1 fruit fly cellular context compared by ENCODE assay signal in the genomic region with DNA sequence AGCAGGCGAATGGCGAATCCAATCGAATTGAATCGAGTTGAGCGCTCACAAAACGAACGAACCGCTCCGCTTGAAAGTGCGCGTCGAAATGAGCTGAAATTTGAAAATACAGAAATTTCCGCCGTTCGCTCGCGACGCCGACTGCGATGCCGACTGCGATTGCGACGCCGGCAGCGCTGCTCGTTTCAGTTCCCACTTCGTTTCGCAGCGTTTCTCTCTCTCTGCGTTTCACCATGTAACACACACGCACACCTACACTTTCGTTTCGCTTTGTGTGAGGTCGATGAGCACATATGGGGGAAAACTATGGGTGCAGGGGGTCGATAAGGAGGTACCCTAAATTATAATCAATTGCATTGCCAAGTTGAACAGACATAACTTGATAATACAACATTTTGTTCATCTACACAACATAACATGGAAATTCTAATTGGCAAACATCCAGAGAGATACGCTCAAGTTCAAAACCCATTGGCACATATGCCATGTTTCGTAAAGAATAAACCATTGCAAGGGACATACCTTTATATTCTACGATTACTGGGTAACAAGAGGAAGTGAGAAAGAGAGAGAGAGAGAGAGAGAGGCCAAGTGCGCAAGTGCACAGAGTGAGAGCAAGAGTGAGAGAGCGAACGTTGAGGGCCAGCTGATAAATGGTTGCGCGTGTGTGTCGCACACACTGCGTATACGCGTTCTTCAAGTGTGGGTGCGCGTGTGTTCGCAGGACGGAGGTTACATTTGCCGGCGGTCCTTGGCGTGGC.
A peak's percentile ranks its signal among the peaks of the same experiment; 100 is the strongest.
TF ChIP-seq lines count a peak whose summit lies in the region.

No protein-coding gene starts in this region.

TF ChIP-seq in whole organism, embryonic, 481 proteins besides CTCF, POLR2A, EP300 and RAD21 (continued from another document and continues in another):
- TF ChIP-seq az2 (GFP tag; optimal IDR thresholded peaks at IDR 0.05; lab: Kevin White, UChicago), result peak; percentile 93
- TF ChIP-seq Xbp1 (GFP tag; optimal IDR thresholded peaks at IDR 0.05; lab: Kevin White, UChicago), result peak; percentile 94
- TF ChIP-seq Ets65A (GFP tag; lab: Kevin White, UChicago), result peak; percentile 97
- TF ChIP-seq Camta (GFP tag; optimal IDR thresholded peaks at IDR 0.05; lab: Kevin White, UChicago), result peak; percentile 93
- TF ChIP-seq CG10366 (GFP tag; IDR thresholded peaks at IDR 0.05; lab: Robert Waterston, UW), result peak; percentile 88
- TF ChIP-seq NC2β (GFP tag; optimal IDR thresholded peaks at IDR 0.05; lab: Kevin White, UChicago), result peak; percentile 93
- peak; percentile 85 for TF ChIP-seq CG1832 (GFP tag; optimal IDR thresholded peaks at IDR 0.05; lab: Kevin White, UChicago)
- TF ChIP-seq trh (GFP tag; optimal IDR thresholded peaks at IDR 0.05; lab: Kevin White, UChicago), result peak; percentile 67
- peak; percentile 96 for TF ChIP-seq org-1 (GFP tag; optimal IDR thresholded peaks at IDR 0.05; lab: Kevin White, UChicago)
- TF ChIP-seq CoRest (tag; optimal IDR thresholded peaks at IDR 0.05; lab: Kevin White, UChicago), result peak; percentile 93
- TF ChIP-seq lbe (GFP tag; optimal IDR thresholded peaks at IDR 0.05; lab: Kevin White, UChicago), result peak; percentile 92
- TF ChIP-seq CG6254 (GFP tag; optimal IDR thresholded peaks at IDR 0.05; lab: Kevin White, UChicago), result peak; percentile 75
- TF ChIP-seq Atf-2 (GFP tag; optimal IDR thresholded peaks at IDR 0.05; lab: Kevin White, UChicago), result peak; percentile 91
- peak; percentile 57 for TF ChIP-seq CG7928 (GFP tag; optimal IDR thresholded peaks at IDR 0.05; lab: Kevin White, UChicago)
- TF ChIP-seq Trl (optimal IDR thresholded peaks at IDR 0.05; lab: Kevin White, UChicago), result peak; percentile 96 to 98
- peak; percentile 94 for TF ChIP-seq Trl (GFP tag; optimal IDR thresholded peaks at IDR 0.05; lab: Kevin White, UChicago)
- TF ChIP-seq chn (GFP tag; optimal IDR thresholded peaks at IDR 0.05; lab: Kevin White, UChicago), result peak; percentile 92
- TF ChIP-seq CG14965 (GFP tag; optimal IDR thresholded peaks at IDR 0.05; lab: Kevin White, UChicago; ENCODE audit: borderline replicate concordance), result peak; percentile 19
- TF ChIP-seq C15 (GFP tag; IDR thresholded peaks at IDR 0.05; lab: Robert Waterston, UW), result 0 out of 3 replicates have a peak, but pooled peaks have one; percentile 34
- peak; percentile 98 for TF ChIP-seq pfk (GFP tag; optimal IDR thresholded peaks at IDR 0.05; lab: Kevin White, UChicago)
- TF ChIP-seq NC2α (GFP tag; optimal IDR thresholded peaks at IDR 0.05; lab: Kevin White, UChicago), result peak; percentile 83
- TF ChIP-seq Drgx (GFP tag; IDR thresholded peaks at IDR 0.05; lab: Robert Waterston, UW), result peak; percentile 88
- TF ChIP-seq chif (GFP tag; optimal IDR thresholded peaks at IDR 0.05; lab: Kevin White, UChicago), result peak; percentile 89 to 95
- TF ChIP-seq CG1792 (GFP tag; optimal IDR thresholded peaks at IDR 0.05; lab: Kevin White, UChicago), result peak; percentile 90
- peak; percentile 85; the same call in 2 of the 3 replicates for TF ChIP-seq CG3726 (GFP tag; IDR thresholded peaks at IDR 0.05; lab: Robert Waterston, UW)
- peak; percentile 86 for TF ChIP-seq CG6689 (GFP tag; IDR thresholded peaks at IDR 0.05; lab: Robert Waterston, UW)
- peak; percentile 11 for TF ChIP-seq Dp (GFP tag; optimal IDR thresholded peaks at IDR 0.05; lab: Kevin White, UChicago)
- TF ChIP-seq CG7745 (tag; optimal IDR thresholded peaks at IDR 0.05; lab: Kevin White, UChicago), result peak; percentile 50
- TF ChIP-seq emc (GFP tag; optimal IDR thresholded peaks at IDR 0.05; lab: Kevin White, UChicago), result peak; percentile 78
- TF ChIP-seq kah (GFP tag; optimal IDR thresholded peaks at IDR 0.05; lab: Kevin White, UChicago), result peak; percentile 63
- peak; percentile 93 for TF ChIP-seq nmo (GFP tag; optimal IDR thresholded peaks at IDR 0.05; lab: Kevin White, UChicago)
- TF ChIP-seq psq (GFP tag; optimal IDR thresholded peaks at IDR 0.05; lab: Kevin White, UChicago), result peak; percentile 76
- peak; percentile 81 for TF ChIP-seq NK7.1 (GFP tag; optimal IDR thresholded peaks at IDR 0.05; lab: Kevin White, UChicago)
- peak; percentile 51; the same call in 1 of the 3 replicates for TF ChIP-seq Opbp (GFP tag; IDR thresholded peaks at IDR 0.05; lab: Robert Waterston, UW; ENCODE audit: partially characterized antibody)
- peak; percentile 83 for TF ChIP-seq ssp (GFP tag; IDR thresholded peaks at IDR 0.05; lab: Robert Waterston, UW)
- peak; percentile 26 for TF ChIP-seq CG2199 (GFP tag; IDR thresholded peaks at IDR 0.05; lab: Robert Waterston, UW)
- peak; percentile 78 for TF ChIP-seq CG6272 (GFP tag; IDR thresholded peaks at IDR 0.05; lab: Robert Waterston, UW)
- TF ChIP-seq Optix (GFP tag; IDR thresholded peaks at IDR 0.05; lab: Robert Waterston, UW), result peak; percentile 87
- TF ChIP-seq CG12744 (GFP tag; optimal IDR thresholded peaks at IDR 0.05; lab: Kevin White, UChicago), result peak; percentile 84
- peak; percentile 61 for TF ChIP-seq Ravus (GFP tag; IDR thresholded peaks at IDR 0.05; lab: Robert Waterston, UW)
- no peak for TF ChIP-seq dati (GFP tag; IDR thresholded peaks at IDR 0.05; lab: Robert Waterston, UW)
- TF ChIP-seq ap (GFP tag; IDR thresholded peaks at IDR 0.05; lab: Robert Waterston, UW), result peak; percentile 86
- TF ChIP-seq bigmax (GFP tag; optimal IDR thresholded peaks at IDR 0.05; lab: Kevin White, UChicago), result peak; percentile 50
- peak; percentile 95 for TF ChIP-seq CG18262 (tag; optimal IDR thresholded peaks at IDR 0.05; lab: Kevin White, UChicago)
- peak; percentile 80 for TF ChIP-seq CG13894 (tag; optimal IDR thresholded peaks at IDR 0.05; lab: Kevin White, UChicago)
- peak; percentile 95 for TF ChIP-seq gem (tag; optimal IDR thresholded peaks at IDR 0.05; lab: Kevin White, UChicago)
- TF ChIP-seq CG2129 (GFP tag; IDR thresholded peaks at IDR 0.05; lab: Robert Waterston, UW; ENCODE audit: partially characterized antibody), result no peak
- TF ChIP-seq CG17359 (tag; optimal IDR thresholded peaks at IDR 0.05; lab: Kevin White, UChicago), result peak; percentile 92
- peak; percentile 82 for TF ChIP-seq H2.0 (GFP tag; IDR thresholded peaks at IDR 0.05; lab: Robert Waterston, UW)
- peak; percentile 96 for TF ChIP-seq CG2712 (tag; optimal IDR thresholded peaks at IDR 0.05; lab: Kevin White, UChicago)
- TF ChIP-seq CG10147 (GFP tag; optimal IDR thresholded peaks at IDR 0.05; lab: Kevin White, UChicago), result peak; percentile 91
- TF ChIP-seq pros (GFP tag; optimal IDR thresholded peaks at IDR 0.05; lab: Kevin White, UChicago), result peak; percentile 73
- peak; percentile 87 for TF ChIP-seq CG11723 (GFP tag; optimal IDR thresholded peaks at IDR 0.05; lab: Kevin White, UChicago)
- TF ChIP-seq CG2678 (tag; optimal IDR thresholded peaks at IDR 0.05; lab: Kevin White, UChicago), result peak; percentile 95
- TF ChIP-seq lola (GFP tag; optimal IDR thresholded peaks at IDR 0.05; lab: Kevin White, UChicago), result peak in 1 of 3 experiments; percentile 91
- TF ChIP-seq CG33213 (GFP tag; optimal IDR thresholded peaks at IDR 0.05; lab: Kevin White, UChicago), result peak; percentile 85
- peak; percentile 71 for TF ChIP-seq CG4730 (GFP tag; IDR thresholded peaks at IDR 0.05; lab: Robert Waterston, UW)
- TF ChIP-seq Spps (tag; optimal IDR thresholded peaks at IDR 0.05; lab: Kevin White, UChicago), result peak; percentile 76
- no peak for TF ChIP-seq nerfin-2 (GFP tag; IDR thresholded peaks at IDR 0.05; lab: Robert Waterston, UW; ENCODE audit: partially characterized antibody)
- peak; percentile 97 for TF ChIP-seq CG2120 (GFP tag; optimal IDR thresholded peaks at IDR 0.05; lab: Kevin White, UChicago)
- TF ChIP-seq schlank (tag; optimal IDR thresholded peaks at IDR 0.05; lab: Kevin White, UChicago), result peak; percentile 90
- TF ChIP-seq CG9876 (GFP tag; optimal IDR thresholded peaks at IDR 0.05; lab: Kevin White, UChicago), result peak; percentile 90
- peak; percentile 81 for TF ChIP-seq CG1647 (GFP tag; optimal IDR thresholded peaks at IDR 0.05; lab: Kevin White, UChicago)
- peak; percentile 84 for TF ChIP-seq CG2875 (GFP tag; optimal IDR thresholded peaks at IDR 0.05; lab: Kevin White, UChicago)
- TF ChIP-seq lmd (GFP tag; IDR thresholded peaks at IDR 0.05; lab: Robert Waterston, UW), result peak; percentile 95
- peak; percentile 71 for TF ChIP-seq Elba2 (GFP tag; optimal IDR thresholded peaks at IDR 0.05; lab: Kevin White, UChicago)
- peak; percentile 88 for TF ChIP-seq CG13123 (GFP tag; optimal IDR thresholded peaks at IDR 0.05; lab: Kevin White, UChicago)
- peak; percentile 75 for TF ChIP-seq wdn (GFP tag; IDR thresholded peaks at IDR 0.05; lab: Robert Waterston, UW)
- peak; percentile 89 for TF ChIP-seq E2f1 (GFP tag; IDR thresholded peaks at IDR 0.05; lab: Robert Waterston, UW)
- peak; percentile 89 for TF ChIP-seq tin (GFP tag; optimal IDR thresholded peaks at IDR 0.05; lab: Kevin White, UChicago)
- peak; percentile 73 for TF ChIP-seq CG4282 (GFP tag; optimal IDR thresholded peaks at IDR 0.05; lab: Kevin White, UChicago)
- TF ChIP-seq PHDP (tag; optimal IDR thresholded peaks at IDR 0.05; lab: Kevin White, UChicago), result peak; percentile 93
- TF ChIP-seq zfh1 (GFP tag; IDR thresholded peaks at IDR 0.05; lab: Robert Waterston, UW), result peak; percentile 89
- TF ChIP-seq CG8388 (GFP tag; optimal IDR thresholded peaks at IDR 0.05; lab: Kevin White, UChicago), result peak; percentile 89
- TF ChIP-seq gcm (GFP tag; optimal IDR thresholded peaks at IDR 0.05; lab: Kevin White, UChicago), result peak; percentile 93
- TF ChIP-seq CG6683 (GFP tag; optimal IDR thresholded peaks at IDR 0.05; lab: Kevin White, UChicago), result peak; percentile 86
- peak; percentile 96 for TF ChIP-seq shn (GFP tag; optimal IDR thresholded peaks at IDR 0.05; lab: Kevin White, UChicago)
- peak; percentile 93 for TF ChIP-seq slp2 (GFP tag; optimal IDR thresholded peaks at IDR 0.05; lab: Kevin White, UChicago)
- peak; percentile 97 for TF ChIP-seq CG18599 (GFP tag; optimal IDR thresholded peaks at IDR 0.05; lab: Kevin White, UChicago)
- peak; percentile 94 for TF ChIP-seq BtbVII (GFP tag; optimal IDR thresholded peaks at IDR 0.05; lab: Kevin White, UChicago)
- TF ChIP-seq chinmo (GFP tag; IDR thresholded peaks at IDR 0.05; lab: Robert Waterston, UW; ENCODE audit: partially characterized antibody), result peak; percentile 92
- peak; percentile 93 for TF ChIP-seq CG12942 (GFP tag; optimal IDR thresholded peaks at IDR 0.05; lab: Kevin White, UChicago)
- TF ChIP-seq CG2889 (GFP tag; IDR thresholded peaks at IDR 0.05; lab: Robert Waterston, UW), result peak; percentile 80
- TF ChIP-seq tgo (GFP tag; IDR thresholded peaks at IDR 0.05; lab: Robert Waterston, UW), result peak; percentile 90
- TF ChIP-seq Deaf1 (tag; optimal IDR thresholded peaks at IDR 0.05; lab: Kevin White, UChicago), result peak; percentile 83
- peak; percentile 88 for TF ChIP-seq disco-r (GFP tag; optimal IDR thresholded peaks at IDR 0.05; lab: Kevin White, UChicago)
- TF ChIP-seq Jarid2 (GFP tag; optimal IDR thresholded peaks at IDR 0.05; lab: Kevin White, UChicago), result peak; percentile 85
- peak; percentile 87 for TF ChIP-seq dmrt11E (tag; optimal IDR thresholded peaks at IDR 0.05; lab: Kevin White, UChicago)
- no peak; the same call in 1 of the 2 replicates for TF ChIP-seq Gsc (GFP tag; IDR thresholded peaks at IDR 0.05; lab: Robert Waterston, UW)
- peak; percentile 88 for TF ChIP-seq CG4820 (GFP tag; optimal IDR thresholded peaks at IDR 0.05; lab: Kevin White, UChicago)
- peak; percentile 90 for TF ChIP-seq HLH3B (GFP tag; IDR thresholded peaks at IDR 0.05; lab: Robert Waterston, UW)
- peak; percentile 94 for TF ChIP-seq Hsf (GFP tag; optimal IDR thresholded peaks at IDR 0.05; lab: Kevin White, UChicago)
- TF ChIP-seq Med (GFP tag; lab: Kevin White, UChicago), result peak; percentile 98
- TF ChIP-seq peb (GFP tag; IDR thresholded peaks at IDR 0.05; lab: Robert Waterston, UW), result peak; percentile 71
- peak; percentile 93 for TF ChIP-seq CG17361 (GFP tag; IDR thresholded peaks at IDR 0.05; lab: Robert Waterston, UW)
- peak in 1 of 2 experiments; percentile 96 for TF ChIP-seq Eip74EF (GFP tag; optimal IDR thresholded peaks at IDR 0.05; lab: Kevin White, UChicago)
- peak; percentile 80 for TF ChIP-seq sqz (GFP tag; optimal IDR thresholded peaks at IDR 0.05; lab: Kevin White, UChicago)
- peak; percentile 92 for TF ChIP-seq HmgZ (tag; optimal IDR thresholded peaks at IDR 0.05; lab: Kevin White, UChicago)
- peak; percentile 73 for TF ChIP-seq B-H2 (GFP tag; optimal IDR thresholded peaks at IDR 0.05; lab: Kevin White, UChicago)
- TF ChIP-seq CG12104 (GFP tag; optimal IDR thresholded peaks at IDR 0.05; lab: Kevin White, UChicago), result peak; percentile 84
- no peak for TF ChIP-seq Doc3 (GFP tag; IDR thresholded peaks at IDR 0.05; lab: Robert Waterston, UW; ENCODE audit: partially characterized antibody)
- TF ChIP-seq zen (tag; optimal IDR thresholded peaks at IDR 0.05; lab: Kevin White, UChicago), result peak; percentile 82
- no peak for TF ChIP-seq lov (optimal IDR thresholded peaks at IDR 0.05; lab: Kevin White, UChicago)
- TF ChIP-seq lov (GFP tag; IDR thresholded peaks at IDR 0.05; lab: Robert Waterston, UW), result peak; percentile 68
- peak; percentile 88 for TF ChIP-seq CG4328 (GFP tag; optimal IDR thresholded peaks at IDR 0.05; lab: Kevin White, UChicago)
- TF ChIP-seq CG4360 (GFP tag; IDR thresholded peaks at IDR 0.05; lab: Robert Waterston, UW), result 0 out of 2 replicates have a peak, but pooled peaks have one; percentile 27
- peak; percentile 88 for TF ChIP-seq CG8290 (GFP tag; optimal IDR thresholded peaks at IDR 0.05; lab: Kevin White, UChicago)
- peak; percentile 79 to 95 for TF ChIP-seq CG8290 (tag; optimal IDR thresholded peaks at IDR 0.05; lab: Kevin White, UChicago)
- peak; percentile 92 for TF ChIP-seq unpg (GFP tag; optimal IDR thresholded peaks at IDR 0.05; lab: Kevin White, UChicago)
- TF ChIP-seq dimm (GFP tag; IDR thresholded peaks at IDR 0.05; lab: Robert Waterston, UW), result 0 out of 2 replicates have a peak, but pooled peaks have one; percentile 13
- TF ChIP-seq gcm2 (GFP tag; optimal IDR thresholded peaks at IDR 0.05; lab: Kevin White, UChicago), result peak; percentile 76
- TF ChIP-seq Ptx1 (GFP tag; IDR thresholded peaks at IDR 0.05; lab: Robert Waterston, UW), result peak; percentile 92
- peak; percentile 95 for TF ChIP-seq CG8924 (tag; optimal IDR thresholded peaks at IDR 0.05; lab: Kevin White, UChicago)
- TF ChIP-seq Hmr (GFP tag; optimal IDR thresholded peaks at IDR 0.05; lab: Kevin White, UChicago), result peak; percentile 95
- peak; percentile 94 for TF ChIP-seq Meics (GFP tag; optimal IDR thresholded peaks at IDR 0.05; lab: Kevin White, UChicago)
- TF ChIP-seq lilli (GFP tag; optimal IDR thresholded peaks at IDR 0.05; lab: Kevin White, UChicago), result peak; percentile 95
- peak; percentile 90 for TF ChIP-seq Asciz (GFP tag; optimal IDR thresholded peaks at IDR 0.05; lab: Kevin White, UChicago)
- TF ChIP-seq CG15479 (GFP tag; optimal IDR thresholded peaks at IDR 0.05; lab: Kevin White, UChicago), result peak; percentile 90
- TF ChIP-seq exex (tag; optimal IDR thresholded peaks at IDR 0.05; lab: Kevin White, UChicago), result peak; percentile 78
- TF ChIP-seq CG18619 (GFP tag; optimal IDR thresholded peaks at IDR 0.05; lab: Kevin White, UChicago), result peak; percentile 88
